Fruit fly (Drosophila melanogaster) whole organism, embryonic: ENCODE measurements around the gene CG3198.

Experiments used
- Atf6 ChIP-seq: fragments of 200-800 bp; sonication (Bioruptor generic); IDR thresholded peaks from 2 replicates; pipeline ENCODE4 v1.3.6; 2022; ENCODE audit warnings: missing biosample characterization, missing genetic modification characterization
- Bdp1 ChIP-seq: fragments of 200-800 bp; sonication (Bioruptor generic); optimal IDR thresholded peaks from 3 replicates; lab custom pipeline; 2016; ENCODE audit warnings: missing biosample characterization, missing genetic modification characterization
- Bteb2 ChIP-seq: fragments of 200-800 bp; sonication (Bioruptor generic); optimal IDR thresholded peaks from 2 replicates; lab custom pipeline; 2016; ENCODE audit warnings: missing biosample characterization, missing genetic modification characterization
- CG12155 ChIP-seq: fragments of 200-800 bp; sonication (Bioruptor generic); optimal IDR thresholded peaks from 3 replicates; lab custom pipeline; 2016; ENCODE audit warnings: missing biosample characterization, missing genetic modification characterization
- CG12236 ChIP-seq: fragments of 200-800 bp; sonication (Bioruptor generic); optimal IDR thresholded peaks from 2 replicates; lab custom pipeline; 2016; ENCODE audit warnings: missing biosample characterization, missing genetic modification characterization
- CG14667 ChIP-seq: fragments of 200-800 bp; sonication (Bioruptor generic); IDR thresholded peaks from 2 replicates; pipeline ENCODE4 v1.3.6; 2022; ENCODE audit warnings: missing biosample characterization, missing genetic modification characterization
- CG14710 ChIP-seq: fragments of 200-800 bp; sonication (Bioruptor generic); optimal IDR thresholded peaks from 3 replicates; lab custom pipeline; 2019; ENCODE audit warnings: missing biosample characterization, mild to moderate bottlenecking, missing genetic modification characterization, moderate library complexity
- CG17328 ChIP-seq: fragments of 200-800 bp; sonication (Bioruptor generic); IDR thresholded peaks from 2 replicates; pipeline ENCODE4 v1.3.6; 2022; ENCODE audit warnings: missing biosample characterization, missing genetic modification characterization
- CG17359 ChIP-seq: fragments of 200-800 bp; sonication (Bioruptor generic); optimal IDR thresholded peaks from 3 replicates; lab custom pipeline; 2018; ENCODE audit warnings: missing biosample characterization, mild to moderate bottlenecking, missing genetic modification characterization, moderate library complexity
- CG17568 ChIP-seq: fragments of 200-800 bp; sonication (Bioruptor generic); optimal IDR thresholded peaks from 2 replicates; lab custom pipeline; 2018; ENCODE audit warnings: missing biosample characterization, mild to moderate bottlenecking, missing genetic modification characterization, moderate library complexity
- CG17912 ChIP-seq: fragments of 200-800 bp; sonication (Bioruptor generic); optimal IDR thresholded peaks from 2 replicates; lab custom pipeline; 2018; ENCODE audit warnings: missing biosample characterization, mild to moderate bottlenecking, missing genetic modification characterization
- CG18764 ChIP-seq: fragments of 200-800 bp; sonication (Bioruptor generic); optimal IDR thresholded peaks from 3 replicates; lab custom pipeline; 2016; ENCODE audit warnings: missing biosample characterization, missing genetic modification characterization
- CG2116 ChIP-seq: fragments of 200-800 bp; sonication (Bioruptor generic); optimal IDR thresholded peaks from 3 replicates; lab custom pipeline; 2018; ENCODE audit warnings: missing biosample characterization, mild to moderate bottlenecking, missing genetic modification characterization
- CG2199 ChIP-seq: fragments of 200-800 bp; sonication (Bioruptor generic); IDR thresholded peaks from 3 replicates; pipeline ENCODE4 v1.3.6; 2022; ENCODE audit warnings: missing biosample characterization, missing genetic modification characterization
- CG2875 ChIP-seq: fragments of 200-800 bp; sonication (Bioruptor generic); optimal IDR thresholded peaks from 2 replicates; lab custom pipeline; 2017; ENCODE audit warnings: missing biosample characterization, mild to moderate bottlenecking, missing genetic modification characterization, missing genetic modification reagents
- CG33557 ChIP-seq: fragments of 200-800 bp; sonication (Bioruptor generic); optimal IDR thresholded peaks from 2 replicates; lab custom pipeline; 2019; ENCODE audit warnings: missing biosample characterization, mild to moderate bottlenecking, missing genetic modification characterization, moderate library complexity
- CG6175 ChIP-seq: fragments of 200-800 bp; sonication (Bioruptor generic); IDR thresholded peaks from 3 replicates; pipeline ENCODE4 v1.3.6; 2022; ENCODE audit warnings: missing biosample characterization, missing genetic modification characterization
- CG6791 ChIP-seq: fragments of 200-800 bp; sonication (Bioruptor generic); IDR thresholded peaks from 3 replicates; pipeline ENCODE4 v1.3.6; 2022; ENCODE audit warnings: missing biosample characterization, missing genetic modification characterization; ENCODE audit not compliant: partially characterized antibody
- CG7786 ChIP-seq: fragments of 200-800 bp; sonication (Bioruptor generic); optimal IDR thresholded peaks from 2 replicates; lab custom pipeline; 2016; ENCODE audit warnings: missing biosample characterization, missing genetic modification characterization
- CG7987 ChIP-seq: fragments of 200-800 bp; sonication (Bioruptor generic); optimal IDR thresholded peaks from 2 replicates; lab custom pipeline; 2018; ENCODE audit warnings: missing biosample characterization, mild to moderate bottlenecking, missing genetic modification characterization, moderate library complexity
- CG8388 ChIP-seq: fragments of 200-800 bp; sonication (Bioruptor generic); optimal IDR thresholded peaks from 2 replicates; lab custom pipeline; 2019; ENCODE audit warnings: missing biosample characterization, mild to moderate bottlenecking, missing genetic modification characterization, moderate library complexity
- CG9817 ChIP-seq: fragments of 200-800 bp; sonication (Bioruptor generic); optimal IDR thresholded peaks from 2 replicates; lab custom pipeline; 2018; ENCODE audit warnings: missing biosample characterization, mild to moderate bottlenecking, missing genetic modification characterization, moderate library complexity
- D ChIP-seq, 2 experiments: fragments of 200-800 bp in 1 of 2; fragments of >200 bp in 1 of 2; sonication (Bioruptor generic) in 1 of 2; optimal IDR thresholded peaks; 2 replicates in 1 of 2; 3 replicates in 1 of 2; lab custom pipeline; 2017; ENCODE audit warnings: mild to moderate bottlenecking in 1 of 2, missing biosample characterization in 1 of 2, missing genetic modification characterization in 1 of 2, missing genetic modification reagents in 1 of 2
- HHEX ChIP-seq: fragments of 200-800 bp; sonication (Bioruptor generic); optimal IDR thresholded peaks from 3 replicates; lab custom pipeline; 2017; ENCODE audit warnings: missing biosample characterization, mild to moderate bottlenecking, missing genetic modification characterization, missing genetic modification reagents
- Hand ChIP-seq: fragments of 200-800 bp; sonication (Bioruptor generic); optimal IDR thresholded peaks from 2 replicates; lab custom pipeline; 2017; ENCODE audit warnings: mild to moderate bottlenecking, missing biosample characterization, missing genetic modification reagents, missing genetic modification characterization
- Lim3 ChIP-seq: fragments of 200-800 bp; sonication (Bioruptor generic); IDR thresholded peaks from 2 replicates; pipeline ENCODE4 v1.3.6; 2022; ENCODE audit warnings: missing biosample characterization, missing genetic modification characterization
- Max ChIP-seq: fragments of 200-800 bp; sonication (Bioruptor generic); optimal IDR thresholded peaks from 2 replicates; lab custom pipeline; 2016; ENCODE audit warnings: missing biosample characterization, mild to moderate bottlenecking, missing genetic modification characterization
- Rx ChIP-seq: fragments of 200-800 bp; sonication (Bioruptor generic); IDR thresholded peaks from 2 replicates; pipeline ENCODE4 v1.3.6; 2022; ENCODE audit warnings: missing biosample characterization, missing genetic modification characterization
- Scr ChIP-seq: fragments of 200-800 bp; sonication (Bioruptor generic); IDR thresholded peaks from 2 replicates; pipeline ENCODE4 v1.3.6; 2022; ENCODE audit warnings: missing biosample characterization, missing genetic modification characterization; ENCODE audit not compliant: partially characterized antibody
- Stat92E ChIP-seq, 3 experiments: fragments of >200 bp in 2 of 3; fragments of 200-800 bp in 1 of 3; sonication (Bioruptor generic) in 1 of 3; optimal IDR thresholded peaks; 2 replicates each; lab custom pipeline; 2017 to 2019; ENCODE audit warnings: missing biosample characterization in 3 of 3, missing genetic modification characterization in 3 of 3, mild to moderate bottlenecking in 1 of 3, moderate library complexity in 1 of 3
- Taf1 ChIP-seq: fragments of 200-800 bp; sonication (Bioruptor generic); IDR thresholded peaks from 2 replicates; pipeline ENCODE4 v1.3.6; 2022; ENCODE audit warnings: missing biosample characterization, missing genetic modification characterization
- Xbp1 ChIP-seq: fragments of 200-800 bp; sonication (Bioruptor generic); optimal IDR thresholded peaks from 3 replicates; lab custom pipeline; 2016; ENCODE audit warnings: missing biosample characterization, mild to moderate bottlenecking, missing genetic modification characterization
- az2 ChIP-seq: fragments of 200-800 bp; sonication (Bioruptor generic); optimal IDR thresholded peaks from 3 replicates; lab custom pipeline; 2016; ENCODE audit warnings: missing biosample characterization, missing genetic modification characterization
- dan ChIP-seq: fragments of 200-800 bp; sonication (Bioruptor generic); IDR thresholded peaks from 2 replicates; pipeline ENCODE4 v1.3.6; 2022; ENCODE audit warnings: missing biosample characterization, missing genetic modification characterization
- dati ChIP-seq: fragments of 200-800 bp; sonication (Bioruptor generic); IDR thresholded peaks from 2 replicates; pipeline ENCODE4 v1.3.6; 2022; ENCODE audit warnings: missing biosample characterization, missing genetic modification characterization
- dysf ChIP-seq: fragments of 200-800 bp; sonication (Bioruptor generic); IDR thresholded peaks from 3 replicates; pipeline ENCODE4 v1.3.6; 2022; ENCODE audit warnings: missing biosample characterization, missing genetic modification characterization
- esg ChIP-seq: fragments of 200-800 bp; sonication (Bioruptor generic); conservative IDR thresholded peaks from 2 replicates; pipeline ENCODE4 v1.3.6; 2022; ENCODE audit warnings: missing biosample characterization, missing genetic modification characterization
- ham ChIP-seq: fragments of 200-800 bp; sonication (Bioruptor generic); IDR thresholded peaks from 2 replicates; pipeline ENCODE4 v1.3.6; 2022; ENCODE audit warnings: missing biosample characterization, missing genetic modification characterization
- hbn ChIP-seq: fragments of 200-800 bp; sonication (Bioruptor generic); IDR thresholded peaks from 2 replicates; pipeline ENCODE4 v1.3.6; 2022; ENCODE audit warnings: missing biosample characterization, missing genetic modification characterization; ENCODE audit not compliant: partially characterized antibody
- lab ChIP-seq: fragments of 200-800 bp; sonication (Bioruptor generic); optimal IDR thresholded peaks from 3 replicates; lab custom pipeline; 2017; ENCODE audit warnings: missing biosample characterization, missing genetic modification characterization, mild to moderate bottlenecking, moderate library complexity, missing genetic modification reagents
- nerfin-2 ChIP-seq: fragments of 200-800 bp; sonication (Bioruptor generic); IDR thresholded peaks from 2 replicates; pipeline ENCODE4 v1.3.6; 2022; ENCODE audit warnings: missing biosample characterization, missing genetic modification characterization; ENCODE audit not compliant: partially characterized antibody
- odd ChIP-seq: fragments of 200-800 bp; sonication (Bioruptor generic); optimal IDR thresholded peaks from 2 replicates; lab custom pipeline; 2017; ENCODE audit warnings: missing biosample characterization, mild to moderate bottlenecking, missing genetic modification characterization
- phol ChIP-seq: fragments of 200-800 bp; sonication (Bioruptor generic); optimal IDR thresholded peaks from 3 replicates; lab custom pipeline; 2018; ENCODE audit warnings: missing biosample characterization, mild to moderate bottlenecking, missing genetic modification characterization, moderate library complexity
- ro ChIP-seq: fragments of 200-800 bp; sonication (Bioruptor generic); IDR thresholded peaks from 2 replicates; pipeline ENCODE4 v1.3.6; 2022; ENCODE audit warnings: missing biosample characterization, missing genetic modification characterization
- sisA ChIP-seq: fragments of 200-800 bp; sonication (Bioruptor generic); IDR thresholded peaks from 2 replicates; pipeline ENCODE4 v1.3.6; 2022; ENCODE audit warnings: missing biosample characterization, missing genetic modification characterization
- sob ChIP-seq: fragments of 200-800 bp; sonication (Bioruptor generic); IDR thresholded peaks from 2 replicates; pipeline ENCODE4 v1.3.6; 2022; ENCODE audit warnings: missing biosample characterization, missing genetic modification characterization
- tap ChIP-seq: fragments of 200-800 bp; optimal IDR thresholded peaks from 3 replicates; lab custom pipeline; 2019; ENCODE audit warnings: missing biosample characterization, mild to moderate bottlenecking, missing genetic modification characterization, moderate library complexity
- tin ChIP-seq: fragments of 200-800 bp; sonication (Bioruptor generic); optimal IDR thresholded peaks from 3 replicates; lab custom pipeline; 2016; ENCODE audit warnings: missing biosample characterization, missing genetic modification characterization
- tup ChIP-seq: fragments of 200-800 bp; sonication (Bioruptor generic); optimal IDR thresholded peaks from 2 replicates; lab custom pipeline; 2016; ENCODE audit warnings: missing biosample characterization, mild to moderate bottlenecking, missing genetic modification characterization, moderate library complexity
- usp ChIP-seq: fragments of >200 bp; optimal IDR thresholded peaks from 2 replicates; lab custom pipeline; 2017; ENCODE audit warnings: missing biosample characterization, missing genetic modification characterization

CG3198 gene

dm6 chrX:6677826-6678489 lies 4.2 kb upstream of the CG3198 start, which contains the start of gene Fum1 (continued):
- no peak for TF ChIP-seq Hand (GFP tag; lab: Kevin White, UChicago)
- peak; percentile 85 for TF ChIP-seq hbn (GFP tag; lab: Robert Waterston, UW)
- no peak for TF ChIP-seq tin (GFP tag; lab: Kevin White, UChicago)
- TF ChIP-seq CG12236 (GFP tag; lab: Kevin White, UChicago), result no peak
- TF ChIP-seq CG18764 (GFP tag; lab: Kevin White, UChicago), result no peak
- TF ChIP-seq ham (GFP tag; lab: Robert Waterston, UW), result no peak
- TF ChIP-seq Bdp1 (GFP tag; lab: Kevin White, UChicago), result no peak
- TF ChIP-seq HHEX (GFP tag; lab: Kevin White, UChicago), result no peak
- TF ChIP-seq Scr (GFP tag; lab: Robert Waterston, UW), result peak; percentile 95
- no peak for TF ChIP-seq dysf
- no peak for TF ChIP-seq usp
- TF ChIP-seq CG17328, result no peak
- TF ChIP-seq CG2875 (GFP tag; lab: Kevin White, UChicago), result no peak
- no peak for TF ChIP-seq CG17912 (GFP tag; lab: Kevin White, UChicago)
- no peak for TF ChIP-seq CG14667 (GFP tag; lab: Robert Waterston, UW)
- no peak for TF ChIP-seq Bteb2 (GFP tag; lab: Kevin White, UChicago)
- TF ChIP-seq tup (GFP tag; lab: Kevin White, UChicago), result no peak
- TF ChIP-seq CG6791 (GFP tag; lab: Robert Waterston, UW), result peak; percentile 78
- peak; percentile 11 for TF ChIP-seq Xbp1
- TF ChIP-seq D (optimal IDR thresholded peaks at IDR 0.05; lab: Kevin White, UChicago), result no peak
- TF ChIP-seq D (GFP tag; optimal IDR thresholded peaks at IDR 0.05; lab: Kevin White, UChicago), result no peak
- TF ChIP-seq CG7786 (GFP tag; lab: Kevin White, UChicago), result peak; percentile 25
- no peak for TF ChIP-seq tap (tag; lab: Kevin White, UChicago)
- TF ChIP-seq CG33557 (GFP tag; lab: Kevin White, UChicago), result no peak
- no peak for TF ChIP-seq CG2199 (GFP tag; lab: Robert Waterston, UW)
- TF ChIP-seq odd (GFP tag; lab: Kevin White, UChicago), result no peak
- TF ChIP-seq nerfin-2 (GFP tag; lab: Robert Waterston, UW), result peak; percentile 84
- no peak for TF ChIP-seq CG17568 (GFP tag; lab: Kevin White, UChicago)
- no peak for TF ChIP-seq az2 (GFP tag; lab: Kevin White, UChicago)
- TF ChIP-seq Atf6, result no peak
- no peak for TF ChIP-seq Max (GFP tag; lab: Kevin White, UChicago)
- peak; percentile 97 for TF ChIP-seq CG2116 (GFP tag; lab: Kevin White, UChicago)
- TF ChIP-seq sisA, result no peak
- TF ChIP-seq dati (GFP tag; lab: Robert Waterston, UW), result no peak
- no peak for TF ChIP-seq ro (GFP tag; lab: Robert Waterston, UW)
- TF ChIP-seq sob (GFP tag; lab: Robert Waterston, UW), result no peak
- TF ChIP-seq CG8388, result no peak
- TF ChIP-seq CG6175 (GFP tag; lab: Robert Waterston, UW), result no peak
- no peak for TF ChIP-seq esg (GFP tag; lab: Robert Waterston, UW)
- TF ChIP-seq phol (tag; lab: Kevin White, UChicago), result peak; percentile 34
- peak; percentile 74 for TF ChIP-seq CG14710 (tag; lab: Kevin White, UChicago)
- TF ChIP-seq Taf1, result no peak
- no peak for TF ChIP-seq CG17359 (tag; lab: Kevin White, UChicago)
- TF ChIP-seq Lim3 (GFP tag; lab: Robert Waterston, UW), result no peak
- TF ChIP-seq dan (GFP tag; lab: Robert Waterston, UW), result no peak
- TF ChIP-seq CG12155 (GFP tag; lab: Kevin White, UChicago), result peak; percentile 16
- peak in 1 of 3 experiments; percentile 57 for TF ChIP-seq Stat92E (GFP tag; optimal IDR thresholded peaks at IDR 0.05; lab: Kevin White, UChicago)
- no peak for TF ChIP-seq CG9817 (tag; lab: Kevin White, UChicago)
- TF ChIP-seq Rx (GFP tag; lab: Robert Waterston, UW), result no peak
- TF ChIP-seq CG7987 (GFP tag; lab: Kevin White, UChicago), result no peak
- no peak for TF ChIP-seq lab
